Worm (Caenorhabditis elegans) whole organism, L3 larva: ENCODE data around the gene Y39A3A.2.
"Not testable (repeated sequence)": the region's sequence is repeated elsewhere in the genome, so short reads cannot be mapped to it uniquely, and the experiment has no call there.

Experiments used
- ZK546.5 ChIP-seq: sonication (generic microtip); optimal IDR thresholded peaks from 2 replicates; lab custom pipeline; 2017; ENCODE audit warnings: missing biosample characterization, missing genetic modification characterization
- ama-1 ChIP-seq: fragments of 150-350 bp; optimal IDR thresholded peaks from 2 replicates; lab custom pipeline; 2018
- ceh-28 ChIP-seq: fragments of 150-350 bp; optimal IDR thresholded peaks from 2 replicates; lab custom pipeline; 2014; ENCODE audit warnings: missing biosample characterization, missing genetic modification reagents, missing genetic modification characterization
- ceh-82 ChIP-seq: fragments of 150-350 bp; optimal IDR thresholded peaks from 2 replicates; lab custom pipeline; 2014; ENCODE audit warnings: missing biosample characterization, missing genetic modification characterization
- ceh-9 ChIP-seq: sonication (generic microtip); optimal IDR thresholded peaks from 2 replicates; lab custom pipeline; 2018; ENCODE audit warnings: missing biosample characterization, missing genetic modification characterization
- daf-12 ChIP-seq: fragments of 150-350 bp; optimal IDR thresholded peaks from 2 replicates; lab custom pipeline; 2014; ENCODE audit warnings: missing biosample characterization, missing genetic modification reagents, missing genetic modification characterization
- egl-27 ChIP-seq: sonication (generic microtip); optimal IDR thresholded peaks from 4 replicates; lab custom pipeline; 2017; ENCODE audit warnings: missing biosample characterization, missing genetic modification reagents, missing genetic modification characterization
- egl-5 ChIP-seq: fragments of 150-350 bp; optimal IDR thresholded peaks from 2 replicates; lab custom pipeline; 2017; ENCODE audit warnings: missing biosample characterization, missing genetic modification reagents, missing genetic modification characterization, inconsistent platforms
- elt-1 ChIP-seq: fragments of 150-350 bp; optimal IDR thresholded peaks from 2 replicates; lab custom pipeline; 2014; ENCODE audit warnings: missing biosample characterization, missing genetic modification characterization
- elt-2 ChIP-seq: sonication (generic microtip); optimal IDR thresholded peaks from 2 replicates; lab custom pipeline; 2016; ENCODE audit warnings: missing genetic modification reagents, mild to moderate bottlenecking, missing genetic modification characterization, missing compliant biosample characterization
- eor-1 ChIP-seq, 2 experiments: fragments of 150-350 bp; optimal IDR thresholded peaks; 2 replicates each; lab custom pipeline; 2014 to 2018; ENCODE audit warnings: missing biosample characterization in 2 of 2, missing genetic modification characterization in 2 of 2
- fkh-10 ChIP-seq: sonication (generic microtip); optimal IDR thresholded peaks from 2 replicates; lab custom pipeline; 2017; ENCODE audit warnings: missing biosample characterization, missing genetic modification reagents, missing genetic modification characterization
- fos-1 ChIP-seq: fragments of 150-350 bp; optimal IDR thresholded peaks from 2 replicates; lab custom pipeline; 2014; ENCODE audit warnings: missing biosample characterization, missing genetic modification characterization
- hmg-11 ChIP-seq: sonication (generic microtip); optimal IDR thresholded peaks from 2 replicates; lab custom pipeline; 2016; ENCODE audit warnings: missing genetic modification characterization, missing compliant biosample characterization
- jun-1 ChIP-seq: fragments of 150-350 bp; optimal IDR thresholded peaks from 2 replicates; lab custom pipeline; 2014; ENCODE audit warnings: missing biosample characterization, missing genetic modification reagents, missing genetic modification characterization
- lin-15B ChIP-seq: fragments of 150-350 bp; optimal IDR thresholded peaks from 2 replicates; lab custom pipeline; 2014; ENCODE audit warnings: missing biosample characterization, missing genetic modification characterization
- lsy-12 ChIP-seq: sonication (generic microtip); optimal IDR thresholded peaks from 2 replicates; lab custom pipeline; 2016; ENCODE audit warnings: mild to moderate bottlenecking, missing genetic modification characterization, missing compliant biosample characterization
- mml-1 ChIP-seq: fragments of 150-350 bp; sonication (generic microtip); optimal IDR thresholded peaks from 3 replicates; lab custom pipeline; 2014; ENCODE audit warnings: missing biosample characterization, missing genetic modification characterization
- nfya-1 ChIP-seq: sonication (generic microtip); optimal IDR thresholded peaks from 2 replicates; lab custom pipeline; 2017; ENCODE audit warnings: missing genetic modification characterization, mild to moderate bottlenecking, missing compliant biosample characterization, antibody characterized with exemption, moderate library complexity; ENCODE audit not compliant: insufficient read depth
- nhr-11 ChIP-seq: fragments of 150-350 bp; optimal IDR thresholded peaks from 2 replicates; lab custom pipeline; 2014; ENCODE audit warnings: missing biosample characterization, missing genetic modification characterization
- nhr-12 ChIP-seq: fragments of 150-350 bp; optimal IDR thresholded peaks from 2 replicates; lab custom pipeline; 2014; ENCODE audit warnings: missing biosample characterization, missing genetic modification characterization
- nhr-23 ChIP-seq: fragments of 150-350 bp; optimal IDR thresholded peaks from 2 replicates; lab custom pipeline; 2014; ENCODE audit warnings: missing biosample characterization, missing genetic modification reagents, missing genetic modification characterization
- nhr-237 ChIP-seq: fragments of 150-350 bp; optimal IDR thresholded peaks from 2 replicates; lab custom pipeline; 2014; ENCODE audit warnings: missing biosample characterization, missing genetic modification characterization
- nhr-25 ChIP-seq: sonication (generic microtip); optimal IDR thresholded peaks from 2 replicates; lab custom pipeline; 2017; ENCODE audit warnings: missing biosample characterization, missing genetic modification characterization
- nhr-28 ChIP-seq: fragments of 150-350 bp; optimal IDR thresholded peaks from 2 replicates; lab custom pipeline; 2014; ENCODE audit warnings: missing biosample characterization, missing genetic modification characterization
- nhr-43 ChIP-seq: sonication (generic microtip); optimal IDR thresholded peaks from 2 replicates; lab custom pipeline; 2016; ENCODE audit warnings: mild to moderate bottlenecking, missing genetic modification characterization, missing compliant biosample characterization; ENCODE audit not compliant: poor library complexity, severe bottlenecking
- nhr-67 ChIP-seq: fragments of 150-350 bp; optimal IDR thresholded peaks from 2 replicates; lab custom pipeline; 2014; ENCODE audit warnings: missing biosample characterization, missing genetic modification characterization
- nhr-76 ChIP-seq: fragments of 150-350 bp; sonication (generic microtip); optimal IDR thresholded peaks from 5 replicates; lab custom pipeline; 2014; ENCODE audit warnings: missing biosample characterization, missing genetic modification characterization
- nhr-77 ChIP-seq: fragments of 150-350 bp; optimal IDR thresholded peaks from 2 replicates; lab custom pipeline; 2014; ENCODE audit warnings: missing biosample characterization, missing genetic modification characterization
- pqm-1 ChIP-seq: fragments of 150-350 bp; optimal IDR thresholded peaks from 2 replicates; lab custom pipeline; 2017; ENCODE audit warnings: missing biosample characterization, missing genetic modification characterization, inconsistent platforms
- skn-1 ChIP-seq: fragments of 150-350 bp; optimal IDR thresholded peaks from 2 replicates; lab custom pipeline; 2014; ENCODE audit warnings: missing biosample characterization, missing genetic modification characterization
- snpc-4 ChIP-seq: fragments of 150-350 bp; optimal IDR thresholded peaks from 2 replicates; lab custom pipeline; 2014; ENCODE audit warnings: missing biosample characterization, missing genetic modification characterization
- tbx-2 ChIP-seq: sonication (generic microtip); optimal IDR thresholded peaks from 2 replicates; lab custom pipeline; 2016; ENCODE audit warnings: mild to moderate bottlenecking, missing genetic modification characterization, missing compliant biosample characterization
- unc-39 ChIP-seq: sonication (generic microtip); optimal IDR thresholded peaks from 4 replicates; lab custom pipeline; 2017; ENCODE audit warnings: missing biosample characterization, missing genetic modification characterization
- unc-62 ChIP-seq: fragments of 150-350 bp; sonication (generic microtip); optimal IDR thresholded peaks from 4 replicates; lab custom pipeline; 2014; ENCODE audit warnings: missing biosample characterization, missing genetic modification reagents, missing genetic modification characterization
- zag-1 ChIP-seq: fragments of 150-350 bp; optimal IDR thresholded peaks from 2 replicates; lab custom pipeline; 2014; ENCODE audit warnings: missing biosample characterization, missing genetic modification characterization
- ztf-4 ChIP-seq: fragments of 150-350 bp; optimal IDR thresholded peaks from 2 replicates; lab custom pipeline; 2014; ENCODE audit warnings: missing biosample characterization, missing genetic modification characterization

Gene Y39A3A.2

DNA sequence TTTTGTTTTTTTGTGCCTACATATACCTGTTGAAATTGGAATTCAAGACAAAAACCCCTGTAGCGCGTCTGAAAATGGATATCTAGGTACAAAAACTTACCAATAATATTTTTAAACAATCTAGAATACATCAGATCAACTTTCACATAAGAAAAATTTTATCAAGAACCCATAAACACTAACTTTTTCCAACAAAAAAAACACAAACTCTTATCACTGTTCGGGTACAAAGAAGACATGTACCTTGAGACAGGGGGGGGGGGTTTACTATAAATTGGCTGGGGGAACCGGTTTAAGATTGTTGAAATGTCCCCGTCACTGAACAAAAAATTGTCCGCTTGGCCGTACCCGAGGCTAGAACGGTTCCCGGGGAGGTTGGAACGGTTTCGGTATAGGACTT is 25.0 kb upstream of the Y39A3A.2 start, which contains the start of gene cpt-3:
cpt-3 (plus strand) TSS at position 301 of the 400 bp plus-strand sequence.
- TF ChIP-seq ceh-9 (tag; lab: Kevin White, UChicago); unc-62 (GFP tag; lab: Kevin White, UChicago); mml-1 (tag; lab: Kevin White, UChicago): not testable (repeated sequence)

DNA sequence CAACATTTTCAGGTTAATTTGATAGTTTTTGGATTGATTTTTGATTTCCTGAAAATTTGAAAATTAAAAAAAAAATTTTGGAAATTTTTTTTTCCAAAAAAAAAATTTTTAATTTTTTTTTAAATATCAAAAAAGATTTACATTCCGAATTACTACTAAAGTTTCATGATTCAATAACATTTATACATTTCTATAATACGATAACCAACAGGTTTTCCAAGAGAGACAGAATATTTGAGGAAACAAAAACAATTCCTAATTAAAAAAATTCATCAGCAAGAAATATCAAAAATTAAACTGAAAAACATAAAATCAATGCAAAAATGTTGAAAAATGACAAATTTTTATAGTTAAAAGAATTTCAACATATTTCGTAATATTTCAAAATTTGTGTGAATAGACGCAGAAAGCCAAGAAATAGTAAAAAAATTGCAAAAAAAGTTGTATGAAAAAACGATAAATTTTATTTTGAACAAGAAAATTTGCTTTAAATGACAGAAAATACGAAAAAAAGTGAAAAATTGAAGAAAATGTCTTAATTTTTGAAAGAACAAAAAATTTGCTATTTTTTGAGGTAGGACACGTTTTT is 19.2 kb upstream of the Y39A3A.2 start, which contains the start of gene Y39A3A.4:
Y39A3A.4 (minus strand) TSS at position 51 of the 589 bp plus-strand sequence.
- no peak for TF ChIP-seq elt-2 (tag; lab: Kevin White, UChicago)
- TF ChIP-seq ama-1 = no peak
- TF ChIP-seq skn-1 = no peak
- TF ChIP-seq zag-1 (tag; lab: Kevin White, UChicago) = no peak
- no peak for TF ChIP-seq nhr-76 (tag; lab: Kevin White, UChicago)
- TF ChIP-seq daf-12 (tag; lab: Kevin White, UChicago) = no peak
- no peak for TF ChIP-seq nhr-237 (tag; lab: Kevin White, UChicago)
- no peak for TF ChIP-seq fkh-10 (GFP tag; lab: Kevin White, UChicago)
- TF ChIP-seq ZK546.5 (tag; lab: Kevin White, UChicago) = no peak
- no peak for TF ChIP-seq eor-1 (tag; optimal IDR thresholded peaks at IDR 0.05; lab: Kevin White, UChicago)
- TF ChIP-seq jun-1 (tag; lab: Kevin White, UChicago) = no peak
- no peak for TF ChIP-seq ztf-4 (tag; lab: Kevin White, UChicago)
- TF ChIP-seq nhr-67 (tag; lab: Kevin White, UChicago) = no peak
- no peak for TF ChIP-seq elt-1 (tag; lab: Kevin White, UChicago)
- TF ChIP-seq nhr-28 (tag; lab: Kevin White, UChicago) = no peak
- TF ChIP-seq lsy-12 = no peak
- TF ChIP-seq nhr-43 (tag; lab: Kevin White, UChicago) = no peak
- TF ChIP-seq nhr-77 (tag; lab: Kevin White, UChicago) = no peak

DNA sequence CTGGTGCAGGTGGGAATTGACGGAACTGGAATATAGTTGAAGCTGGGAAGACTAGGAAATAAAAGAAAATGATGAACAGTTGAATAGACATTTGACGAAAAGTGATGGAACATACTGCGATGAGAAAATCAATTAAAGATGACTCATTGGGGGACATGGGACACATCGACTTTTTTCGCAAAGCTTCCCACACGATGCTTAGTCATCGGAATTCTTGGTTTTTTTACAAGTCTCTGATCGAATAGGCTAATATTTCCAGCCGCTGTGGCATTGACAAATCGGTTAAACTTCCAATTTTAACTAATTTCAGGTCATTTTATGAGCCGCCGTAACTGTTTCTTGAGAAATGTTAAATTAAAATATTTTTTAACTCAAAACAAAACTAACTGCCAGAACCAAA is 10.8 kb upstream of the Y39A3A.2 start, which contains the start of gene Y39A3A.3:
Y39A3A.3 (minus strand) TSS at position 101 of the 400 bp plus-strand sequence.
- TF ChIP-seq eor-1 (tag; optimal IDR thresholded peaks at IDR 0.05; lab: Kevin White, UChicago) (no peak), nhr-77 (tag; lab: Kevin White, UChicago) (no peak), jun-1 (tag; lab: Kevin White, UChicago) (no peak)

DNA sequence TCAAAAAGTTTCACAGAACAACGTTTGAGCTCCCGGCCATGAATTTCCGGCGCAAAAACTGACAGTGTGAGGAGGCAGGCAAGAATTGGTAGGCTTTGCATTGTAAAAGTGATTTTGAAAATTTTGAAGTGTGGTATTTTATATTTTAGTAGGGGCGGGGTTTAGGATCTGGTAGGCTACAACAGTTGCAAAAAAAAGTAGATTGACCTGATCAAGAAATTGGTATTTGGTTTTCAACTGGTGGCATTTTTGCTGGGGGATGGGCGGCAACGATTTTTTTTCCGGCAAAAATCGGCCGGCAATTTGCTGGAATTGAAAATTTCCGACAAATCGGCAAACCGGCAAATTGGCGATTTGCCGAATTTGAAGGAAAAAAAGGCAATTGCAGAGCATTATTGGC is 3.4 kb upstream of the Y39A3A.2 start, which contains the start of gene ins-16:
ins-16 (minus strand) TSS at position 101 of the 400 bp plus-strand sequence.
- no peak for TF ChIP-seq nfya-1 (tag; lab: Kevin White, UChicago)
- TF ChIP-seq daf-12 (tag; lab: Kevin White, UChicago) = no peak
- TF ChIP-seq snpc-4 (tag; lab: Kevin White, UChicago) = no peak
- TF ChIP-seq fkh-10 (GFP tag; lab: Kevin White, UChicago) = no peak
- TF ChIP-seq elt-2 (tag; lab: Kevin White, UChicago) = no peak
- TF ChIP-seq lin-15B = no peak
- TF ChIP-seq fos-1 (tag; lab: Kevin White, UChicago) = no peak
- TF ChIP-seq nhr-12 (tag; lab: Kevin White, UChicago) = no peak
- TF ChIP-seq unc-62 (GFP tag; lab: Kevin White, UChicago) = no peak
- no peak for TF ChIP-seq nhr-67 (tag; lab: Kevin White, UChicago)
- TF ChIP-seq ama-1 = no peak
- no peak for TF ChIP-seq nhr-237 (tag; lab: Kevin White, UChicago)
- no peak for TF ChIP-seq ceh-82 (tag; lab: Kevin White, UChicago)
- TF ChIP-seq tbx-2 (tag; lab: Kevin White, UChicago) = no peak
- no peak for TF ChIP-seq egl-27 (tag; lab: Kevin White, UChicago)
- TF ChIP-seq pqm-1 (tag; lab: Kevin White, UChicago) = no peak
- no peak for TF ChIP-seq egl-5 (tag; lab: Kevin White, UChicago)
- no peak for TF ChIP-seq ceh-28 (tag; lab: Kevin White, UChicago)
- TF ChIP-seq skn-1 = no peak

DNA sequence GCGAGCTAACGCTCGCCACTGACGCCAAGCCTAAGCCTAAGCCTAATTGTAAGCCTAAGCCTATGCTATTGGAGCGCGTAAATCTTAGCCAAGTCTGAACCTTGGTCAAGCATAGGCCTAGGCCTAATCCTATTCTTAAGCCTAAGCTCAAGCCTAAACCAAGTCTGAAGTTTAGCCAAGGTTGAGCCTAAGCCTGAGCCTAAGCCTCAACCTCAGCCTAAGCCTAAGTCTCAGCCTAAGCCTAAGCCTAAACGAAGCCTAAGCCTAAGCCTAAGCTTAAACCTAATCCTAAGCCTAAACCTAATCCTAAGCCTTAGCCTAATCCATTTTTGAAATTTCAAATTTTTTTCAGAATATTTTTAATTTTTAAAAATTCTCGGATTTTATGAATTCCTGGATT is 2.6 kb upstream of the Y39A3A.2 start:
- no peak for TF ChIP-seq nhr-23 (tag; lab: Kevin White, UChicago)
- TF ChIP-seq elt-2 (tag; lab: Kevin White, UChicago) = no peak
- no peak for TF ChIP-seq lsy-12
- TF ChIP-seq unc-39 (tag; lab: Kevin White, UChicago) = no peak
- TF ChIP-seq hmg-11 (tag; lab: Kevin White, UChicago) = no peak
- TF ChIP-seq unc-62 (GFP tag; lab: Kevin White, UChicago) = no peak
- no peak for TF ChIP-seq nhr-67 (tag; lab: Kevin White, UChicago)
- TF ChIP-seq nhr-11 (tag; lab: Kevin White, UChicago) = no peak
- TF ChIP-seq nhr-25 (tag; lab: Kevin White, UChicago) = no peak
- TF ChIP-seq, all 47 proteins: peak for 0
